Worm (Caenorhabditis elegans): Measurements from ENCODE around the gene clc-31.
A peak's percentile ranks its signal among the peaks of the same experiment; 100 is the strongest.

The clc-31 gene

DNA sequence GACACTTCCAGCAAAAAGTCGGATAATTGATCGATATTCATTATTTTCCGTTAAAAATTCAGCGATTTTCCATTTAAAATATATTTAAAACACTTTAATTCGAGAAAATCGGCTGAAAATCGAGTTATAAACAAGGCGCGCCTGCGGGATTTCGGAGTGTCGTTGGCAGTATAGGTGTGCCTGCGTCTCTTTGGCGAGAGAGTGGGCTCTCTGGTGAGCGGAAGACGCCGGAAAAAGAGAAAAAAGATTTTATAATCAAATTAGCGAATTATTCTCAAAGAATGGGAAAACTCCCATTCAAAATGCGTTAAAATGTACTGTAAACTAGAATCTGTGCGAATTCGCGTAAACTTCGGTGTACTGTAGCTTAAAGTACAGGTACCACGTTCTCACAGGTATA is 7.4 kb downstream of the clc-31 start, which contains the start of gene D1069.3 (continued):
- TF ChIP-seq ztf-11 (tag; optimal IDR thresholded peaks at IDR 0.05) (no peak), Y48G9A.11 (GFP tag; IDR thresholded peaks at IDR 0.05) (peak; percentile 99), nhr-28 (tag; optimal IDR thresholded peaks at IDR 0.05) (no peak)

DNA sequence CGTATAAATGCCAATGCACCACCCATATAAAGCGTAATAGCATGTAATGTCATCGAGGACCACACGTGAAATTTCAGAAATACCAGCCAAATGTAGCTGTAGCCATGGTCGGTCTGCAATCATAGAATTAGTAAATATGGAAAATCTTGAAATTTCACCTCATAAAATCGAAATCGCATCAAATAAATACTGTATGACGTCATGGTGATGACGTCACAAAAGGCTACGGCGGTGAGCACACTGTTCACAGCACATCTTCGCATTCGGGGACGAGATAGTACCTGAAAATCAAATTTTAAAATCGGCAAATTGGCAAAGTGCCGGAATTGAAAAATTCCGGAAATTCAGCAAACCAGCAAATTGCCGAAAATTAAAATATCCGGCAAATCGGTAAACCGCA is 9.4 kb downstream of the clc-31 start:
- TF ChIP-seq unc-39 (tag; optimal IDR thresholded peaks at IDR 0.05): no peak
- TF ChIP-seq unc-62 (GFP tag; optimal IDR thresholded peaks at IDR 0.05 in 1 of 2): peak in 1 of 2 experiments; percentile 22
- TF ChIP-seq unc-62 (tag; optimal IDR thresholded peaks at IDR 0.05): no peak

DNA sequence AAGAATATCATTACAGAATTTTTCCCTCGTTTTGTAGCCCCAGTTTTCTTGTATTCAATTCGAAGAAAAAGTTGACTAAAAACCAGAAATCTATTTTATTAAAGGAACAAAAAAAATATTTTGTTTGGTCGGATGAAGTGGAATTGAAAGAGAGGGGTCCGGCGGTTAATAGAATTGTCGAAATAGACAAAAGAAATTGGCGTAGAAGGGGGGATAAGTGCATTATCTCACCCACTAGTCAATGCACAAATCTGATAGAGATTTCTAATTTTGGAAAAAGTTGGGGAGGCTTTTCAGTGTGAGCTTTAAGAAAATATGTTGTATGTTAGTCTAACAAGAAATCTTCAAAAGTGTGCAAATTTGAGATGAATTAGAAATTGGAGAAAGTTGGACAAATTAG is 14.2 kb downstream of the clc-31 start:
- peak; percentile 80 for TF ChIP-seq ces-1 (GFP tag; optimal IDR thresholded peaks at IDR 0.05)
- no peak for TF ChIP-seq mep-1 (tag; optimal IDR thresholded peaks at IDR 0.05)

DNA sequence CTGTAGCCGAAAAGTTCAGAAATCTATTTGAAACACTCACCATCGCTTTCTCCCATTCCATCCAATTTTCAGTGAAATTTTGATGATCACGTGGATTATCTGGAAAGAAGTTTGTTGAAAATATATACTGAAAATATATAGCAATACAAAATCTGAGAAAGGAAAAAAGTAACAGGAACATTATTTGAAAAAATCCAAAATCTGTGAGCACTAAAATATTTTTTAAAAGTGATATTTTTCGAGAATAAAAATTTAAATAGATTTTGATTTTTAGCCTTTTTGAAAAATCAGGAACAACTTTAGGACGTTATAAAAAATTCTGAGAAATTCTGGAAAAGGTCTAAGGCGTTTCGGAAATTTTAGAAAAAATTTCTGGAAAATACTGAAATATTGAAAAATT is 16.6 kb downstream of the clc-31 start, which contains the start of gene dmsr-4:
Gene dmsr-4, minus strand, starts transcription at position 101 of the 400 bp plus-strand sequence.
- TF ChIP-seq pha-4 (GFP tag; IDR thresholded peaks at IDR 0.05): no peak
- no peak for TF ChIP-seq pha-4 (tag; optimal IDR thresholded peaks at IDR 0.05)
- no peak for TF ChIP-seq fkh-10 (GFP tag; optimal IDR thresholded peaks at IDR 0.05)
- peak; percentile 46 for TF ChIP-seq aha-1 (tag)
- TF ChIP-seq ztf-7 (tag; optimal IDR thresholded peaks at IDR 0.05): no peak

DNA sequence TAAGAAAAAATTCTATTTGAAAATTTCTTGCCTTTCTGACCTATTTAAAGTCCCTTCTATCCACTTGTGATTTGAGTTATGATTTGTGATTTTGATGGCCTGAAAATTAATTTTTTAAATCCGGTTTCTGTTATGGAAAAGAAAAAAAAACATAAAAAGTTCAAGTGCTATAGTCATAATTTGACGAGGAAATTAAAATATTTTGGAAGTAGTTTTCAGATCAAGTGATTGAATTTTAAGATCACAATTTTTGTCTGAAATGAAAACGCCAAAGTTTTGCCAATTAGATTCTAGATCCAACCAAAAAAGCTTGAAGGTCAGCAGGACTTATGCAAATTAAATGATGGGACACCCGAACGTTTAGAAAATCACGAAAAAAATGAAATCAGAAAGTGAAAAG is 27.1 kb downstream of the clc-31 start, which contains the start of gene ptr-3:
Gene ptr-3, minus strand, starts transcription at position 101 of the 400 bp plus-strand sequence.
- TF ChIP-seq lin-29 (GFP tag; IDR thresholded peaks at IDR 0.05) (no peak), D1046.2 (GFP tag; IDR thresholded peaks at IDR 0.05) (no peak), mep-1 (tag; optimal IDR thresholded peaks at IDR 0.05) (no peak), nhr-48 (tag; optimal IDR thresholded peaks at IDR 0.05) (no peak), nhr-41 (GFP tag; IDR thresholded peaks at IDR 0.05) (no peak), mxl-2 (GFP tag; conservative IDR thresholded peaks at IDR 0.05) (no peak), nhr-25 (tag; optimal IDR thresholded peaks at IDR 0.05; ENCODE audit: borderline replicate concordance, insufficient read depth) (no peak), skn-1 (tag; optimal IDR thresholded peaks at IDR 0.05) (no peak), snpc-4 (tag; optimal IDR thresholded peaks at IDR 0.05) (no peak), ZK337.2 (GFP tag; IDR thresholded peaks at IDR 0.05) (no peak), mdt-29 (GFP tag; IDR thresholded peaks at IDR 0.05) (no peak), dmd-9 (GFP tag; IDR thresholded peaks at IDR 0.05) (no peak), gei-8 (GFP tag; optimal IDR thresholded peaks at IDR 0.05) (no peak), fkh-10 (GFP tag; optimal IDR thresholded peaks at IDR 0.05) (no peak)

DNA sequence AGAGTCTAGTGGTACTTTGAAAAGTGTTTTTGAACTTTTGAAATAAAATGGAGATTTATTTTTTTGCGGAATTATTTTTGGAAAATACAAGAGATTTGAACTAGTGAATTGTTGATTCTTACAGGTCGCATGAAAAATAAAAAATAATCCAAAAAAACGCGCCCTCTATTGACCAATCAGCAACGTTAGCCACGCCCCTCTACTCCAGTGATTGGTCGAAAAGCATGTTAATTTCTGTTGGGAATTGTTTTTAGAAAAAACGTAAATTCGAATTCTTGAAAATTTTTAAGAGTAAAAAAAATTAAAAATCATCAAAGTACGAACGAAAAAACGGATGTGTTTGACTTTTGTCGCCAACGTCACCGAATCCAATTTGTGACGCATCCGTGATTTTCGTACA is 30.1 kb downstream of the clc-31 start:
- no peak for TF ChIP-seq zag-1 (tag; optimal IDR thresholded peaks at IDR 0.05)
- TF ChIP-seq lin-39 (tag; optimal IDR thresholded peaks at IDR 0.05): no peak
- no peak for TF ChIP-seq mxl-3 (GFP tag; optimal IDR thresholded peaks at IDR 0.05)
- TF ChIP-seq gei-8 (GFP tag; optimal IDR thresholded peaks at IDR 0.05): no peak
- TF ChIP-seq T26A8.4 (GFP tag; IDR thresholded peaks at IDR 0.05): no peak
- no peak for TF ChIP-seq hlh-11 (tag; optimal IDR thresholded peaks at IDR 0.05)
- TF ChIP-seq lim-7 (GFP tag; IDR thresholded peaks at IDR 0.05): no peak
- no peak for TF ChIP-seq mdl-1 (tag; optimal IDR thresholded peaks at IDR 0.05)
- no peak for TF ChIP-seq mes-2 (tag; optimal IDR thresholded peaks at IDR 0.05; ENCODE audit: poor library complexity, severe bottlenecking)
- no peak for TF ChIP-seq ceh-20 (GFP tag; IDR thresholded peaks at IDR 0.05)
- TF ChIP-seq pha-4 (GFP tag; IDR thresholded peaks at IDR 0.05): no peak
- no peak for TF ChIP-seq pha-4 (tag; optimal IDR thresholded peaks at IDR 0.05)
- TF ChIP-seq nhr-77 (tag; optimal IDR thresholded peaks at IDR 0.05): no peak
- TF ChIP-seq F37D6.2 (tag; optimal IDR thresholded peaks at IDR 0.05): no peak
- no peak for TF ChIP-seq jun-1 (tag; optimal IDR thresholded peaks at IDR 0.05)
- TF ChIP-seq lir-3 (tag; optimal IDR thresholded peaks at IDR 0.05): no peak
- TF ChIP-seq ztf-11 (tag; optimal IDR thresholded peaks at IDR 0.05): no peak
- no peak for TF ChIP-seq zfp-3 (GFP tag; conservative IDR thresholded peaks at IDR 0.05)
- TF ChIP-seq hlh-30 (tag; optimal IDR thresholded peaks at IDR 0.05; ENCODE audit: insufficient read depth): no peak

All from whole organism, L4 larva.